Worm (Caenorhabditis elegans): ENCODE data around the gene henn-1.

henn-1 gene

DNA sequence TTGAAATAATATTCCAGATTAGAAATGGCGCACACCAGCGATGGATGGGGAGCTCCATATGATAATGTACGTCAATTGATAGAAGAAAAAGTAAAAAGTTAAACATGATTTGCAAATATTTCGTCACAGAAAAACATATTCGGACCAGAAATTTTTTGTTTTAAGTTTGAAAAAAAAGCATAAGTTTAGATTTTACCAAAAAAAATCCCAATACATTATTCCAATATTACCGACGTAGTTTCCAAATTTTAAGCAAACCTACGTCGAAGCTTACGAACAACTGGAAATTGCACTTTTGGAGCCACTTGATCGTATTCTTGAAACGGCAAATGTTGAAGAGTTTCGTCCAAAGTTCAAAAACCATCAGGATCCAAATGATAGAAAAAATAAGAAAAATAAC is at the start of gene henn-1:
henn-1 (plus strand) TSS at position 18 of the 400 bp plus-strand sequence.
- TF ChIP-seq pha-4 (tag; optimal IDR thresholded peaks at IDR 0.05) (peak; percentile 28), ama-1 (optimal IDR thresholded peaks at IDR 0.05) (no peak), nhr-23 (tag; optimal IDR thresholded peaks at IDR 0.05) (peak; percentile 29), R02D3.7 (tag; optimal IDR thresholded peaks at IDR 0.05) (no peak), fkh-2 (tag; optimal IDR thresholded peaks at IDR 0.05) (no peak)

DNA sequence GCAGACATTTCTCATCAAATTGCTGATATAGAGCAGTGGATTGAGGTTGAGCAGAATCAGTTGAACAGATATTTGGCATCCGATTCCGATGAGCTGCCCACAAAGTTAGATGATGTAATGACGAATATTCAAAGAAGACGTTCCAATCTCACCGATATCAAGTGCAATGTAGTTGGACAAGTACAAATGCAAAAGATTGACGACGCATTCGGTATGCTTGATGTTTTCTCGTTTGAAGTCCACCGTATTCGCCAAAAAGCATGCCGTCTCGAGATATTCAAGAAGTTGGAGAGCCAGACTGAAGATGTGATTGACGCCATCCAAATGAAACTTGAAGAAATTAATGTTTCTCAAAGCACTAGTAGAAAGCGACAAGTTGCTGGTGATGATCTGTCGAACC is 47.3 kb upstream of the henn-1 start:
- TF ChIP-seq jun-1 (tag; optimal IDR thresholded peaks at IDR 0.05) (no peak), nhr-23 (tag; optimal IDR thresholded peaks at IDR 0.05) (no peak), ceh-16 (tag; optimal IDR thresholded peaks at IDR 0.05) (no peak), aly-2 (tag; optimal IDR thresholded peaks at IDR 0.05) (no peak), nhr-28 (tag; optimal IDR thresholded peaks at IDR 0.05) (no peak), ztf-4 (tag; optimal IDR thresholded peaks at IDR 0.05) (no peak), pha-4 (tag; optimal IDR thresholded peaks at IDR 0.05) (no peak), lin-15B (tag; optimal IDR thresholded peaks at IDR 0.05) (no peak), nhr-237 (tag; optimal IDR thresholded peaks at IDR 0.05) (no peak), ZK546.5 (tag; optimal IDR thresholded peaks at IDR 0.05) (no peak)

DNA sequence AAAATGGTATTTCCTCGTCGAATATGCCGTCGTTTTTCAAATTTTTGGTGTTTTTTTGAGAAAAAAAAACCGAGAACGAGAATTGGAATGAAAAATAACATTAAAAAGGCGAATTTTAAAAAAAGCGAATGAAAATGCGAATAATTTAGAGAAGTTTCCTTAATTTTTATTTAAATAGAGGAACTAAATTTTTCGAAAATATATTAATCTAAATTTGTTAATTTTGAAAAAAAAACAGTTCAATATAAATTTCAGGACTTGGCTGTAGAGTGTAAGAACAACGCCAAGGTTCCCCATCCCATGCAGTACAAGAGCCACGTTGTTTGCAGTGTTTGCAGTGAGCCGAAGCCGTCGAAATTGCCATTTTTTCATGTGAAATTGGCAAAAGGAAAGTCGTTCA is 41.9 kb upstream of the henn-1 start, which contains the start of gene C50C3.19:
C50C3.19 (plus strand) TSS at position 301 of the 400 bp plus-strand sequence.
- no peak for TF ChIP-seq ceh-28 (tag; optimal IDR thresholded peaks at IDR 0.05)
- no peak for TF ChIP-seq egl-27 (tag; optimal IDR thresholded peaks at IDR 0.05)
- TF ChIP-seq elt-1 (tag; optimal IDR thresholded peaks at IDR 0.05) = no peak
- TF ChIP-seq ZK546.5 (tag; optimal IDR thresholded peaks at IDR 0.05) = no peak
- TF ChIP-seq nhr-77 (tag; optimal IDR thresholded peaks at IDR 0.05) = no peak
- no peak for TF ChIP-seq nhr-23 (tag; optimal IDR thresholded peaks at IDR 0.05)
- TF ChIP-seq fkh-2 (tag; optimal IDR thresholded peaks at IDR 0.05) = no peak

DNA sequence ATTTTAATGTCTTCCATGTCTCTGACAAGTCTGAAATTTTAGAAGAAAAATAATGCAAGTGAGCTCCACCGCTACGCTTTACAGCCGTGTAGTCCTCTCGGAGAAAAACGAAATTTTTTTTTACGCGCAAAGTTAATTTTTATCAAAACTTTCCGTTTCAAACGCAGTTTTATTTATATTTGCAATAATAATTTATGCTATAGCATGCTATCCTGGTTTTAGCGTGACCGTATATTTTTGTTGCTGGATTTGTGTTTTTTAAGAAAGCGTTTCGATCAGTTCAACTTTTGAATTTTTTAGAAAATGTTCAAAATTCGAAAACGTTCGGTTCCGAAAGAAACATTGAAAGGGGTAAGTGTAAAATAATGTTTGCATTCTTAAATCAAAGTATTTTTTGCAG is 40.8 kb upstream of the henn-1 start, which contains the start of gene C50C3.1:
C50C3.1 (plus strand) TSS at position 301 of the 400 bp plus-strand sequence.
- no peak for TF ChIP-seq ZK546.5 (tag; optimal IDR thresholded peaks at IDR 0.05)
- TF ChIP-seq mdl-1 (tag; optimal IDR thresholded peaks at IDR 0.05) = no peak
- no peak for TF ChIP-seq fos-1 (tag; optimal IDR thresholded peaks at IDR 0.05)
- no peak for TF ChIP-seq nhr-77 (tag; optimal IDR thresholded peaks at IDR 0.05)
- TF ChIP-seq unc-62 (GFP tag; optimal IDR thresholded peaks at IDR 0.05) = no peak
- no peak for TF ChIP-seq nhr-12 (tag; optimal IDR thresholded peaks at IDR 0.05)
- TF ChIP-seq mml-1 (tag; optimal IDR thresholded peaks at IDR 0.05) = no peak
- TF ChIP-seq nfya-1 (tag; optimal IDR thresholded peaks at IDR 0.05; ENCODE audit: insufficient read depth) = no peak
- TF ChIP-seq daf-12 (tag; optimal IDR thresholded peaks at IDR 0.05) = no peak
- no peak for TF ChIP-seq nhr-76 (tag; optimal IDR thresholded peaks at IDR 0.05)
- TF ChIP-seq aly-2 (tag; optimal IDR thresholded peaks at IDR 0.05) = no peak
- no peak for TF ChIP-seq sea-2 (GFP tag; optimal IDR thresholded peaks at IDR 0.05)
- no peak for TF ChIP-seq tbx-2 (tag; optimal IDR thresholded peaks at IDR 0.05)
- TF ChIP-seq egl-5 (tag; optimal IDR thresholded peaks at IDR 0.05) = no peak

DNA sequence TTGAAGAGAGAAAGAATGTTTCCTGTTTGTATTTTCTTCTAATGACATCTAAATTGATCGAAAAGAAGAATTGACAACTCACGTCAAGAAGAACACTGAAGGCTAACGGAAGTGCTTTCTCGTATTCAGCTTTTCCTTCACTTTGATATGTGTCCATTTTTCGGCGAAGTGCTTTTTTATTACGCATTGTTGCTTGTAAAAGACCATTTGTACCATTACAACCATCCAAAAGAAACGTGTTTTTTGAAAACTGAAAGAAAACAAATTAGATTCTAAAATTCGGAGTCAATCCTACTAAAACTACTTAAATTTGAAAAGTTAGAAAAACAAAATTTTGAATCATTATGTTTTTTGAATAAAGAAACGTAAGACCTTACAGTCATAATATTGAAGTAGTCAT is 33.4 kb upstream of the henn-1 start:
- TF ChIP-seq jun-1 (tag; optimal IDR thresholded peaks at IDR 0.05) (no peak), lin-15B (tag; optimal IDR thresholded peaks at IDR 0.05) (no peak), ceh-28 (tag; optimal IDR thresholded peaks at IDR 0.05) (no peak), egl-5 (tag; optimal IDR thresholded peaks at IDR 0.05) (no peak), daf-12 (tag; optimal IDR thresholded peaks at IDR 0.05) (no peak), nhr-77 (tag; optimal IDR thresholded peaks at IDR 0.05) (no peak), tbx-2 (tag; optimal IDR thresholded peaks at IDR 0.05) (no peak), elt-3 (tag; optimal IDR thresholded peaks at IDR 0.05) (no peak), ceh-16 (tag; optimal IDR thresholded peaks at IDR 0.05) (no peak), nhr-67 (tag; optimal IDR thresholded peaks at IDR 0.05) (no peak)

DNA sequence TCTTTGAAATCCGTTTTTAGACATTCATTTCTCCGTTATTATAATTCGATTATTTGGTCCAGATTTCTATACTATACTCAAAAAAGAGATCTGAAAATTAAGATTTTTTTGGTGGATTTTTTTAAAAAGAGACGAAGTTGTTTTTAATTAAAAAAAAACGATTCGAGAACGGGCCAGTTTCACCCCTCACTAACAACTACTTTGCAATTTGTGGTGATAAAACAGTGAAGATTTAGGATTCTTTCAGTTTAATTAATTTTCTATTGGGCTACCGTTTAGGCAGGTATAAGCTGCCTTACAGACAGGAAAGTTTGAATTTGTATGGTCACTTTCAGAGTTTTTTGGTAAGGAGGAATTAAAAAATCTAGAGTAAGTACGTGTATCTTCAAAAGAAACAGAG is 31.3 kb upstream of the henn-1 start, which contains the start of gene unc-36:
unc-36 (minus strand) TSS at position 101 of the 400 bp plus-strand sequence.
- TF ChIP-seq zag-1 (tag; optimal IDR thresholded peaks at IDR 0.05) = no peak
- TF ChIP-seq fkh-10 (GFP tag; optimal IDR thresholded peaks at IDR 0.05) = no peak
- no peak for TF ChIP-seq ama-1 (optimal IDR thresholded peaks at IDR 0.05)
- TF ChIP-seq ceh-28 (tag; optimal IDR thresholded peaks at IDR 0.05) = no peak
- no peak for TF ChIP-seq snpc-4 (tag; optimal IDR thresholded peaks at IDR 0.05)
- TF ChIP-seq skn-1 (tag; optimal IDR thresholded peaks at IDR 0.05) = no peak
- TF ChIP-seq nhr-67 (tag; optimal IDR thresholded peaks at IDR 0.05) = no peak

All from whole organism, L3 larva.